Worm (Caenorhabditis elegans) whole organism, L1 larva: ENCODE results near the gene C01G5.25.
"Not testable (repeated sequence)": the region's sequence is repeated elsewhere in the genome, so short reads cannot be mapped to it uniquely, and the experiment has no call there.

Experiments
- C04F5.9 ChIP-seq: sonication (generic microtip); optimal IDR thresholded peaks from 2 replicates; lab custom pipeline; 2016; ENCODE audit warnings: missing genetic modification characterization, missing compliant biosample characterization
- Y116A8C.19 ChIP-seq: sonication (generic microtip); optimal IDR thresholded peaks from 2 replicates; lab custom pipeline; 2016; ENCODE audit warnings: missing compliant biosample characterization, missing genetic modification characterization, borderline replicate concordance
- ceh-63 ChIP-seq: fragments of 200-800 bp; sonication (Bioruptor generic); optimal IDR thresholded peaks from 2 replicates; lab custom pipeline; 2018; ENCODE audit warnings: mild to moderate bottlenecking, missing genetic modification characterization, missing compliant biosample characterization
- ceh-8 ChIP-seq: fragments of 200-800 bp; sonication (Bioruptor generic); optimal IDR thresholded peaks from 2 replicates; lab custom pipeline; 2018; ENCODE audit warnings: mild to moderate bottlenecking, missing genetic modification characterization, moderate library complexity, missing compliant biosample characterization
- ceh-82 ChIP-seq, 3 experiments: fragments of 150-350 bp in 1 of 3; sonication (generic microtip) in 2 of 3; optimal IDR thresholded peaks; 2 replicates each; lab custom pipeline; 2014 to 2017; ENCODE audit warnings: missing biosample characterization in 3 of 3, missing genetic modification characterization in 3 of 3
- ceh-88 ChIP-seq: fragments of 200-800 bp; sonication (Bioruptor generic); IDR thresholded peaks from 2 replicates; pipeline ENCODE4 v1.3.6; 2022; ENCODE audit warnings: missing genetic modification characterization, missing compliant biosample characterization
- ceh-90 ChIP-seq: sonication (generic microtip); optimal IDR thresholded peaks from 2 replicates; lab custom pipeline; 2016; ENCODE audit warnings: missing genetic modification characterization, missing compliant biosample characterization
- elt-2 ChIP-seq: sonication (generic microtip); optimal IDR thresholded peaks from 2 replicates; lab custom pipeline; 2016; ENCODE audit warnings: missing genetic modification characterization, mild to moderate bottlenecking, inconsistent platforms, missing compliant biosample characterization, missing genetic modification reagents
- fkh-10 ChIP-seq: sonication (generic microtip); optimal IDR thresholded peaks from 2 replicates; lab custom pipeline; 2017; ENCODE audit warnings: missing biosample characterization, missing genetic modification reagents, missing genetic modification characterization
- grh-1 ChIP-seq: fragments of 200-800 bp; sonication (Bioruptor generic); IDR thresholded peaks from 2 replicates; pipeline ENCODE4 v1.3.6; 2022; ENCODE audit warnings: missing genetic modification reagents, missing genetic modification characterization, missing compliant biosample characterization
- hpl-2 ChIP-seq: fragments of 150-350 bp; optimal IDR thresholded peaks from 2 replicates; lab custom pipeline; 2014; ENCODE audit warnings: missing biosample characterization, missing genetic modification reagents, missing genetic modification characterization
- jun-1 ChIP-seq: fragments of 150-350 bp; optimal IDR thresholded peaks from 2 replicates; lab custom pipeline; 2014; ENCODE audit warnings: missing biosample characterization, missing genetic modification reagents, missing genetic modification characterization
- lin-13 ChIP-seq: fragments of 150-350 bp; optimal IDR thresholded peaks from 2 replicates; lab custom pipeline; 2014; ENCODE audit warnings: missing biosample characterization, missing genetic modification reagents, missing genetic modification characterization
- lin-14 ChIP-seq: fragments of 200-800 bp; sonication (Bioruptor generic); optimal IDR thresholded peaks from 2 replicates; lab custom pipeline; 2018; ENCODE audit warnings: mild to moderate bottlenecking, missing genetic modification characterization, moderate library complexity, missing compliant biosample characterization
- lin-15B ChIP-seq: fragments of 150-350 bp; sonication (generic microtip); optimal IDR thresholded peaks from 3 replicates; lab custom pipeline; 2014; ENCODE audit warnings: missing biosample characterization, missing genetic modification characterization
- lsy-2 ChIP-seq, 2 experiments: fragments of 150-350 bp; optimal IDR thresholded peaks; 2 replicates each; lab custom pipeline; 2014; ENCODE audit warnings: missing biosample characterization in 2 of 2, missing genetic modification characterization in 2 of 2
- mab-9 ChIP-seq: fragments of 200-800 bp; sonication (Bioruptor generic); IDR thresholded peaks from 2 replicates; pipeline ENCODE4 v1.3.6; 2022; ENCODE audit warnings: missing genetic modification reagents, missing genetic modification characterization, missing compliant biosample characterization
- mef-2 ChIP-seq: fragments of 150-350 bp; optimal IDR thresholded peaks from 2 replicates; lab custom pipeline; 2014; ENCODE audit warnings: missing biosample characterization, missing genetic modification characterization
- mep-1 ChIP-seq: fragments of 150-350 bp; optimal IDR thresholded peaks from 2 replicates; lab custom pipeline; 2014; ENCODE audit warnings: missing biosample characterization, missing genetic modification characterization
- nhr-11 ChIP-seq: fragments of 150-350 bp; optimal IDR thresholded peaks from 2 replicates; lab custom pipeline; 2014; ENCODE audit warnings: missing biosample characterization, missing genetic modification characterization
- nhr-237 ChIP-seq: fragments of 150-350 bp; optimal IDR thresholded peaks from 2 replicates; lab custom pipeline; 2014; ENCODE audit warnings: missing biosample characterization, missing genetic modification characterization
- nhr-28 ChIP-seq: fragments of 150-350 bp; optimal IDR thresholded peaks from 2 replicates; lab custom pipeline; 2014; ENCODE audit warnings: missing biosample characterization, missing genetic modification characterization
- nhr-77 ChIP-seq: fragments of 150-350 bp; optimal IDR thresholded peaks from 2 replicates; lab custom pipeline; 2014; ENCODE audit warnings: missing biosample characterization, missing genetic modification characterization
- pag-3 ChIP-seq: sonication (generic microtip); optimal IDR thresholded peaks from 2 replicates; lab custom pipeline; 2017; ENCODE audit warnings: missing genetic modification characterization, mild to moderate bottlenecking, missing compliant biosample characterization, antibody characterized with exemption, borderline replicate concordance; ENCODE audit not compliant: insufficient read depth
- rnt-1 ChIP-seq: sonication (generic microtip); optimal IDR thresholded peaks from 2 replicates; lab custom pipeline; 2016; ENCODE audit warnings: mild to moderate bottlenecking, missing genetic modification characterization, moderate library complexity, missing compliant biosample characterization
- snpc-4 ChIP-seq: fragments of 150-350 bp; optimal IDR thresholded peaks from 2 replicates; lab custom pipeline; 2014; ENCODE audit warnings: missing biosample characterization, missing genetic modification characterization
- sox-4 ChIP-seq: sonication (generic microtip); optimal IDR thresholded peaks from 2 replicates; lab custom pipeline; 2016; ENCODE audit warnings: missing genetic modification characterization, missing compliant biosample characterization
- tlp-1 ChIP-seq: fragments of 150-350 bp; optimal IDR thresholded peaks from 2 replicates; lab custom pipeline; 2014; ENCODE audit warnings: missing biosample characterization, missing genetic modification characterization
- unc-130 ChIP-seq: fragments of 150-350 bp; optimal IDR thresholded peaks from 2 replicates; lab custom pipeline; 2017; ENCODE audit warnings: missing biosample characterization, missing genetic modification characterization, inconsistent platforms
- unc-30 ChIP-seq: sonication (generic microtip); optimal IDR thresholded peaks from 2 replicates; lab custom pipeline; 2017; ENCODE audit warnings: missing biosample characterization, missing genetic modification characterization
- unc-62 ChIP-seq: fragments of 150-350 bp; optimal IDR thresholded peaks from 2 replicates; lab custom pipeline; 2014; ENCODE audit warnings: missing biosample characterization, missing genetic modification reagents, missing genetic modification characterization
- vab-15 ChIP-seq: sonication (generic microtip); optimal IDR thresholded peaks from 2 replicates; lab custom pipeline; 2017; ENCODE audit warnings: missing genotype, mild to moderate bottlenecking, missing genetic modification characterization, missing compliant biosample characterization
- ztf-11 ChIP-seq, 2 experiments: sonication (generic microtip); optimal IDR thresholded peaks; 2 replicates each; lab custom pipeline; 2016 to 2017; ENCODE audit warnings: missing genetic modification characterization in 2 of 2, missing biosample characterization in 1 of 2, missing compliant biosample characterization in 1 of 2
- ztf-4 ChIP-seq: fragments of 150-350 bp; optimal IDR thresholded peaks from 2 replicates; lab custom pipeline; 2014; ENCODE audit warnings: missing biosample characterization, missing genetic modification characterization

C01G5.25 gene

ce11 chrIV:6585397-6585921 is 44.0 kb downstream of the C01G5.25 start, which contains the start of the genes F38A5.2 and dnj-11 (continued):
- TF ChIP-seq ceh-63 (GFP tag; lab: Kevin White, UChicago) (no peak), ceh-90 (no peak), lsy-2 (tag; optimal IDR thresholded peaks at IDR 0.05; lab: Kevin White, UChicago) (peak; percentile 87 to 93), vab-15 (peak; percentile 55), ceh-88 (GFP tag; lab: Robert Waterston, UW) (peak; percentile 52; the same call in 1 of the 2 replicates), mep-1 (peak; percentile 88), ceh-82 (tag; optimal IDR thresholded peaks at IDR 0.05; lab: Kevin White, UChicago) (peak; percentile 70 to 93 (median 80)), ceh-8 (GFP tag; lab: Kevin White, UChicago) (no peak), nhr-237 (tag; lab: Kevin White, UChicago) (peak; percentile 52), rnt-1 (peak; percentile 90), ztf-4 (tag; lab: Kevin White, UChicago) (peak; percentile 29), unc-130 (peak; percentile 90), grh-1 (GFP tag; lab: Robert Waterston, UW) (peak; percentile 74), hpl-2 (peak; percentile 62), elt-2 (tag; lab: Kevin White, UChicago) (peak; percentile 37), sox-4 (tag; lab: Kevin White, UChicago) (peak; percentile 42), nhr-11 (no peak), tlp-1 (tag; lab: Kevin White, UChicago) (no peak), Y116A8C.19 (tag; lab: Kevin White, UChicago) (no peak), lin-15B (peak; percentile 91), lin-14 (GFP tag; lab: Kevin White, UChicago) (peak; percentile 89), lin-13 (GFP tag; lab: Kevin White, UChicago) (peak; percentile 70), C04F5.9 (peak; percentile 28), unc-62 (GFP tag; lab: Kevin White, UChicago) (no peak), snpc-4 (tag; lab: Kevin White, UChicago) (peak; percentile 67), ztf-11 (tag; optimal IDR thresholded peaks at IDR 0.05; lab: Kevin White, UChicago) (peak in 1 of 2 experiments; percentile 48), jun-1 (peak; percentile 69), unc-30 (tag; lab: Kevin White, UChicago) (no peak), nhr-28 (tag; lab: Kevin White, UChicago) (no peak), nhr-77 (peak; percentile 77), fkh-10 (GFP tag; lab: Kevin White, UChicago) (peak; percentile 65), mef-2 (tag; lab: Kevin White, UChicago) (no peak), mab-9 (GFP tag; lab: Robert Waterston, UW) (no peak)

- no peak for TF ChIP-seq mab-9 (GFP tag; lab: Robert Waterston, UW)
- TF ChIP-seq nhr-28 (tag; lab: Kevin White, UChicago), result no peak
- TF ChIP-seq ztf-11 (tag; optimal IDR thresholded peaks at IDR 0.05; lab: Kevin White, UChicago), result no peak
Observed at ce11 chrIV:6588080-6588613, 46.7 kb downstream of the C01G5.25 start.

ce11 chrIV:6590029-6590428 is 48.5 kb downstream of the C01G5.25 start, which contains the start of the genes lec-11 and irld-7:
lec-11 (minus strand) TSS chrIV:6590154.
irld-7 (plus strand) TSS chrIV:6590360.
- TF ChIP-seq lin-13 (GFP tag; lab: Kevin White, UChicago) (no peak), elt-2 (tag; lab: Kevin White, UChicago) (peak; percentile 46)

ce11 chrIV:6591010-6591746 is 49.7 kb downstream of the C01G5.25 start, which contains the start of the genes nspb-1 and nspb-2:
nspb-1 (minus strand) TSS chrIV:6591110.
nspb-2 (plus strand) TSS chrIV:6591696.
- not testable (repeated sequence) for TF ChIP-seq pag-3 (tag; lab: Kevin White, UChicago); nhr-77; mep-1
- TF ChIP-seq, all 84 proteins: peak for 0; not testable (repeated sequence) for 84
